Worm (Caenorhabditis elegans): ENCODE measurements around the gene F43C11.10.

- TF ChIP-seq ztf-11 (tag; optimal IDR thresholded peaks at IDR 0.05) (no peak), lin-39 (tag; optimal IDR thresholded peaks at IDR 0.05) (no peak), nhr-77 (tag; optimal IDR thresholded peaks at IDR 0.05) (no peak), fos-1 (tag; optimal IDR thresholded peaks at IDR 0.05) (no peak), ceh-28 (tag; optimal IDR thresholded peaks at IDR 0.05) (no peak), nhr-12 (tag; optimal IDR thresholded peaks at IDR 0.05) (no peak), zag-1 (tag; optimal IDR thresholded peaks at IDR 0.05) (no peak), unc-62 (GFP tag; optimal IDR thresholded peaks at IDR 0.05) (no peak), ceh-82 (tag; optimal IDR thresholded peaks at IDR 0.05) (no peak), nhr-237 (tag; optimal IDR thresholded peaks at IDR 0.05) (no peak), ama-1 (optimal IDR thresholded peaks at IDR 0.05) (no peak)
Observed at ce11 chrII:2332220-2332619, 20.2 kb downstream of the F43C11.10 start, which contains the start of gene F43C11.8.
